Worm (Caenorhabditis elegans): Measurements from ENCODE around the gene R05D8.9.

- TF ChIP-seq nhr-237 (tag; optimal IDR thresholded peaks at IDR 0.05) (no peak), dmd-4 (tag; optimal IDR thresholded peaks at IDR 0.05) (no peak), nhr-25 (tag; optimal IDR thresholded peaks at IDR 0.05) (no peak), R02D3.7 (tag; optimal IDR thresholded peaks at IDR 0.05) (no peak), skn-1 (tag; optimal IDR thresholded peaks at IDR 0.05) (no peak), ama-1 (optimal IDR thresholded peaks at IDR 0.05) (no peak), sma-9 (GFP tag; optimal IDR thresholded peaks at IDR 0.05) (no peak), sma-9 (tag; optimal IDR thresholded peaks at IDR 0.05) (no peak), unc-62 (GFP tag; optimal IDR thresholded peaks at IDR 0.05) (no peak), mdl-1 (tag; optimal IDR thresholded peaks at IDR 0.05) (no peak)
Observed at ce11 chrV:2807760-2808159, 40.4 kb upstream of the R05D8.9 start, which contains the start of gene ketn-1.
